Worm (Caenorhabditis elegans): ENCODE measurements around the gene ZK673.5.

- no peak for TF ChIP-seq klf-2 (GFP tag; conservative IDR thresholded peaks at IDR 0.05)
- TF ChIP-seq ref-1 (GFP tag; conservative IDR thresholded peaks at IDR 0.05): no peak
- no peak for TF ChIP-seq ztf-29 (GFP tag; IDR thresholded peaks at IDR 0.05)
Measured at ce11 chrII:10476039-10476438, 14.7 kb downstream of the ZK673.5 start, which contains the start of gene clec-58.
